Worm (Caenorhabditis elegans): Measurements from ENCODE around the gene lig-4.

Gene lig-4

DNA sequence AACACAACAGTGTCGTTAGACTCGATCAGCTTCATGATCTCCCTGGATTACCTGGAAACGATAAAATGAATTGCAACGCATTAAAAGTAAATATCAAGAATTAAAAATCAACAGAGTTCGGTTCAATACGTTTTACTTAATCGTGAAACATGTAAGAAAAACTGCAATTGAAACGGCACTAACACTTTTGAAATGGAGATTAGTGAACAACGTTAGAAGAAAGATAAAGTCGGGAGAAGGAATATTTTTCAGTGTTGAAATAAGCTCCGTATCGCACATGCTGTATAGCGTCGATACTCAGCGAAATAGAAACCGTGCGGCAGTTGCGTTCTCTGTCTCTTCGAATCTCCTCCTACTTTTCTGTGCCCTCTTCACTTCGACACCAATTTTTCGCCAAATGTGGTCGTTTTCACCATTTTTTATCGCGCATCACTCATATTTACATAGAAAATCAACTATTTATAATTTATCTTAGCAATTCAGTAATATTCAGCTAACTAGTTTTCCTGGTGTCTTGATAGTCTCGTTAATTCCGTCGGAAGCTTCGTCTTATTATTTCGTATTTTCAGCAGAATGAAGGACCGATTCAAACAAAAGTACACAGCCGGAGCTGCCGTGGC is 51.6 kb downstream of the lig-4 start, which contains the start of the genes rpl-9 and lpd-7:
rpl-9 (minus strand) TSS at position 51 of the 620 bp plus-strand sequence.
lpd-7 (plus strand) TSS at position 570 of the 620 bp plus-strand sequence.
- peak; percentile 65; the same call in 1 of the 2 replicates for TF ChIP-seq attf-3 (GFP tag; conservative IDR thresholded peaks at IDR 0.05)
- no peak for TF ChIP-seq B0035.1 (tag; optimal IDR thresholded peaks at IDR 0.05)
- peak; percentile 55; the same call in 1 of the 2 replicates for TF ChIP-seq ztf-28 (GFP tag; IDR thresholded peaks at IDR 0.05)
- no peak for TF ChIP-seq ztf-25 (GFP tag; IDR thresholded peaks at IDR 0.05)
- TF ChIP-seq ZK185.1 (tag; optimal IDR thresholded peaks at IDR 0.05; ENCODE audit: poor library complexity, severe bottlenecking): no peak
- no peak for TF ChIP-seq F52B5.7 (tag; optimal IDR thresholded peaks at IDR 0.05)
- peak; percentile 1 for TF ChIP-seq madf-10 (tag; optimal IDR thresholded peaks at IDR 0.05)
- peak; percentile 36; the same call in 1 of the 2 replicates for TF ChIP-seq mcd-1 (GFP tag; IDR thresholded peaks at IDR 0.05)
- no peak for TF ChIP-seq sea-2 (GFP tag; IDR thresholded peaks at IDR 0.05)
- TF ChIP-seq lin-40 (tag; optimal IDR thresholded peaks at IDR 0.05): peak; percentile 40
- TF ChIP-seq tlf-1 (GFP tag; optimal IDR thresholded peaks at IDR 0.05): no peak
- TF ChIP-seq nhr-90 (tag; optimal IDR thresholded peaks at IDR 0.05): no peak
- no peak for TF ChIP-seq aptf-2 (GFP tag; conservative IDR thresholded peaks at IDR 0.05)
- TF ChIP-seq F37B4.10 (GFP tag; IDR thresholded peaks at IDR 0.05): no peak
- TF ChIP-seq dox-1 (GFP tag; IDR thresholded peaks at IDR 0.05): peak; percentile 53; the same call in 1 of the 2 replicates
- TF ChIP-seq K11D2.4 (GFP tag; IDR thresholded peaks at IDR 0.05): no peak
- no peak for TF ChIP-seq Y53F4B.3 (GFP tag; IDR thresholded peaks at IDR 0.05)
- no peak for TF ChIP-seq mel-28 (tag; optimal IDR thresholded peaks at IDR 0.05; ENCODE audit: borderline replicate concordance)
- TF ChIP-seq akir-1 (GFP tag; optimal IDR thresholded peaks at IDR 0.05): no peak
- TF ChIP-seq nhr-80 (tag; optimal IDR thresholded peaks at IDR 0.05): peak; percentile 59
- peak in 1 of 3 experiments; percentile 29 for TF ChIP-seq lin-35 (GFP tag; optimal IDR thresholded peaks at IDR 0.05)
- TF ChIP-seq let-607 (tag; optimal IDR thresholded peaks at IDR 0.05): no peak
- no peak for TF ChIP-seq ets-4 (GFP tag; optimal IDR thresholded peaks at IDR 0.05)
- TF ChIP-seq F49E8.2 (tag; optimal IDR thresholded peaks at IDR 0.05; ENCODE audit: insufficient read depth): peak; percentile 34
- TF ChIP-seq bed-2 (GFP tag; IDR thresholded peaks at IDR 0.05): no peak
- no peak for TF ChIP-seq snpc-4 (GFP tag; optimal IDR thresholded peaks at IDR 0.05)
- TF ChIP-seq snpc-4 (tag; optimal IDR thresholded peaks at IDR 0.05): peak in 2 of 4 experiments; percentile 27 to 75
- TF ChIP-seq nhr-27 (tag; optimal IDR thresholded peaks at IDR 0.05): no peak
- TF ChIP-seq ceh-27 (GFP tag; optimal IDR thresholded peaks at IDR 0.05): peak; percentile 75
- TF ChIP-seq T26A5.8 (tag; optimal IDR thresholded peaks at IDR 0.05): no peak
- TF ChIP-seq nhr-120 (GFP tag; IDR thresholded peaks at IDR 0.05): no peak
- TF ChIP-seq D2030.7 (GFP tag; IDR thresholded peaks at IDR 0.05): peak; percentile 40
- no peak for TF ChIP-seq C17E4.6 (GFP tag; IDR thresholded peaks at IDR 0.05)
- no peak for TF ChIP-seq K12H6.12 (tag; optimal IDR thresholded peaks at IDR 0.05)
- TF ChIP-seq pbrm-1 (GFP tag; IDR thresholded peaks at IDR 0.05): peak; percentile 47; the same call in 1 of the 2 replicates
- no peak for TF ChIP-seq Y95B8A.8 (GFP tag; IDR thresholded peaks at IDR 0.05)
- no peak for TF ChIP-seq sdz-38 (tag; optimal IDR thresholded peaks at IDR 0.05)
- TF ChIP-seq ceh-91 (GFP tag; IDR thresholded peaks at IDR 0.05): no peak
- no peak for TF ChIP-seq cebp-1 (GFP tag; IDR thresholded peaks at IDR 0.05)
- TF ChIP-seq cebp-1 (tag; optimal IDR thresholded peaks at IDR 0.05): peak; percentile 72
- TF ChIP-seq lin-54 (GFP tag; optimal IDR thresholded peaks at IDR 0.05): peak; percentile 24
- peak; percentile 47 for TF ChIP-seq attf-5 (GFP tag; optimal IDR thresholded peaks at IDR 0.05)
- TF ChIP-seq tbp1 (GFP tag; optimal IDR thresholded peaks at IDR 0.05): peak; percentile 22
- peak; percentile 82; the same call in 1 of the 2 replicates for TF ChIP-seq hmg-1.2 (GFP tag; IDR thresholded peaks at IDR 0.05)
- no peak for TF ChIP-seq lin-26 (GFP tag; IDR thresholded peaks at IDR 0.05)
- no peak for TF ChIP-seq ceh-79 (tag; optimal IDR thresholded peaks at IDR 0.05)
- TF ChIP-seq madf-8 (GFP tag; conservative IDR thresholded peaks at IDR 0.05): no peak
- TF ChIP-seq ztf-18 (tag; optimal IDR thresholded peaks at IDR 0.05): peak; percentile 30
